Worm (Caenorhabditis elegans): ENCODE measurements around the gene alg-3.

DNA sequence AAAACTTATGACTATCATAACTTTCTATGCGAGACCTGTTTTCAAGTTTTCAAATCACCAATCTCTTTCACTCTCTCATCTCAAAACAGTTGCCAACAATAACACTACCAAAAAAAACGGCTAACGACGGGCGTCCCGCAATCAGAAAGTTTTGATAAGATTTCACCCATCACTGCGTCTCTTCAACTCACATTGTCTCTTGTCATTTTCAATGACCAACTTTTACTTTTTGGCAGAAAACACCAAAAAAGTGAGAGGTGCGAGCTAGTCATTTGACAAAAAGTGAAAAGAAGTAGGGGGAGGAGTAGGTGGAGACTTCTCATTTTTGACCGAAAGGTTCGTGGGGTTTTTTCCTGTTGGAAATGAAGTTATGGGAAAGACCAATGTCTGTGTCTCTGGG is 14.6 kb downstream of the alg-3 start:
- TF ChIP-seq pes-1 (GFP tag; IDR thresholded peaks at IDR 0.05), result no peak
- no peak for TF ChIP-seq ets-7 (tag; optimal IDR thresholded peaks at IDR 0.05)
- no peak for TF ChIP-seq F13C5.2 (tag; optimal IDR thresholded peaks at IDR 0.05)
- no peak for TF ChIP-seq ceh-13 (GFP tag; optimal IDR thresholded peaks at IDR 0.05)
- TF ChIP-seq hnd-1 (tag; optimal IDR thresholded peaks at IDR 0.05), result no peak
- no peak for TF ChIP-seq scrt-1 (GFP tag; IDR thresholded peaks at IDR 0.05)
- TF ChIP-seq flt-1 (GFP tag; IDR thresholded peaks at IDR 0.05), result no peak
- TF ChIP-seq ama-1 (optimal IDR thresholded peaks at IDR 0.05), result no peak
- TF ChIP-seq tbx-37 (GFP tag; conservative IDR thresholded peaks at IDR 0.05), result no peak
- TF ChIP-seq tra-4 (tag; optimal IDR thresholded peaks at IDR 0.05), result no peak
- no peak for TF ChIP-seq tbx-11 (GFP tag; IDR thresholded peaks at IDR 0.05)
- no peak for TF ChIP-seq B0310.2 (tag; optimal IDR thresholded peaks at IDR 0.05)
- TF ChIP-seq hmbx-1 (tag; optimal IDR thresholded peaks at IDR 0.05), result no peak
- no peak for TF ChIP-seq ceh-36 (tag; optimal IDR thresholded peaks at IDR 0.05)
